Fruit fly (Drosophila melanogaster): ENCODE data around the gene CG31213.

Gene CG31213

dm6 chr3R:19997526-19998070, 24.9 kb downstream of the CG31213 start:
- TF ChIP-seq CTCF (optimal IDR thresholded peaks at IDR 0.05) (no peak), CG8478 (optimal IDR thresholded peaks at IDR 0.05) (no peak)

DNA sequence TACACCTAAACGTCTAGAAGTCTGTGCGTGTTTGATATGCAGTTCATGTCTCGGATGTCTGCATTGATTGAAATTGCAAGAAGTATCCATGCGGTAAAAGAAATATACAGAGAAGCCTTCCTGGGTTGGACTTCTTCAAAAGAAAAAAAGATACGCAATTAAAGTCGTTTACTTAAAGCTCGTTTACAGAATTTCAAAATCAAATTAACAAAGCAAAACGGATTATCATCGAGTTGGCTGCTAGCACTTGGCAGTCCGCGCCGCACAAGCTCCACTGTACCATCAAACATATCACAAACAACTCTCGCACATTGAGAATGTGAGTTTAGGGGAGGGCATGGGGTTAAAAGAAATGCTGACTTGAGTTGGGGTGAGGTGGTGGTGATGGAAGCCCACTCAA, 25.7 kb downstream of the CG31213 start:
- TF ChIP-seq CTCF (optimal IDR thresholded peaks at IDR 0.05) = no peak
- no peak for TF ChIP-seq CG8478 (optimal IDR thresholded peaks at IDR 0.05)

DNA sequence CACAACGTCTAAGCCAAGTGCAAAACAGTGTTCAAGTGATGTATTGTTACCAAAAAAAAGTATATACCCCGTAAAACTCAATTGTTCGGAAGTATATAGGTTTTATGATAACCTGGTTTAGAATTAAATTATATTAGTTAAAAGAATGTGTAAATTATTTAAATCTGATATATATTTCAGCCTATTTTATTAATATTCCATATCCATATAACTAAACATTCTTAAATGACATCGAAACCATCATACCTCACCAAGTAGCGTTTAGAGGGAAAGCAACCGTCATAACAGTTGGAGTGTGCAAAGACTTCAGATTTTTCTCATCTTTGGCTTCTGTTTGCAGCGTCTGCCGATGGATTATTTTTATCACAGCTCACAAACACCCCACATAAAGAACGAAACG, 26.8 kb downstream of the CG31213 start:
- TF ChIP-seq CTCF (optimal IDR thresholded peaks at IDR 0.05) (no peak), CG8478 (optimal IDR thresholded peaks at IDR 0.05) (no peak)

- no peak for TF ChIP-seq CTCF (optimal IDR thresholded peaks at IDR 0.05)
- no peak for TF ChIP-seq CG8478 (optimal IDR thresholded peaks at IDR 0.05)
Measured at dm6 chr3R:20001595-20001997, 28.9 kb downstream of the CG31213 start.

DNA sequence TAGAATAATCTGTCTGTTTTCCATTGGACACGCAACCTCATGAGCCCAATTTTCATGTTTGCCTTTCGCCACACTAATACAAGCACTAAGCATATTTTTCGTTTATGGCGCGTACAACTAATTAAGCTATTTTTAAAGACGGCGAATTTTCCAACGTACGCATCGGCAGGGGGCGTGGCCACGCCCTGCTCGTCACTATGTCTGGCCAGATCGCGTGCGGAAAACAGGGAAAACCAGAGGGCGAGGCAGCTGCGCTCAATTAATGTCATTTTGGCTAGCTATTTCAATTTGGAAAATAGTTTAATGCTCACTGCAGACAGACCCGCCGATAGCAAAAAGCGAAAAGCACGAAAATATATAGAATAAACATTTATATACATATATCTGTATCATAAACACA, 32.0 kb downstream of the CG31213 start:
- TF ChIP-seq CG8478 (optimal IDR thresholded peaks at IDR 0.05) (no peak), CTCF (optimal IDR thresholded peaks at IDR 0.05) (no peak)

dm6 chr3R:20006617-20007016, 33.9 kb downstream of the CG31213 start:
- no peak for TF ChIP-seq CG8478 (optimal IDR thresholded peaks at IDR 0.05)
- no peak for TF ChIP-seq CTCF (optimal IDR thresholded peaks at IDR 0.05)

dm6 chr3R:20007399-20008285, 34.9 kb downstream of the CG31213 start:
- no peak for TF ChIP-seq CTCF (optimal IDR thresholded peaks at IDR 0.05)
- no peak for TF ChIP-seq CG8478 (optimal IDR thresholded peaks at IDR 0.05)

dm6 chr3R:20008372-20009051, 35.8 kb downstream of the CG31213 start, which contains the start of the genes Hs6st and MED25:
TSS of gene Hs6st (minus strand) at chr3R:20008512.
TSS of gene MED25 (plus strand) at chr3R:20008947.
- no peak for TF ChIP-seq CG8478 (optimal IDR thresholded peaks at IDR 0.05)
- TF ChIP-seq CTCF (optimal IDR thresholded peaks at IDR 0.05) = no peak

dm6 chr3R:20010942-20011341, 38.2 kb downstream of the CG31213 start:
- TF ChIP-seq CG8478 (optimal IDR thresholded peaks at IDR 0.05) (no peak), CTCF (optimal IDR thresholded peaks at IDR 0.05) (no peak)

DNA sequence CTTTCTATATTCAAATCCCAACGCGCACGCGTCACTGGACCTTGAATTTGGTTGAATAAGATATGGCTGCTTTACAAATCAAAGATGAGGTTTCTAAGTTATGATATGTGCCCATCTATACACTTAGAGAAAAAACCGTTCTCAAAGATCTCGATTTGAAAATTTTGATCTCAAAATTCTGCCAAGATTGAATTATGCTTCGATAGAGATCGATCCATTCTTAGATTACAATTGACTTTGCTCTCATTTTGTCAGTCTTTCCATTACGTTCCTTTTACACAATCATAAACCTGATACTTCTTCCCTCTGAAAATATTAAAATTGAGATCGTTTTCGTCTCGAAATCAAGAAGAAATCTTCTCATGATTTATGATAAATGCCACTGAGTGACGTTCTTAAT, 40.0 kb downstream of the CG31213 start:
- no peak for TF ChIP-seq CG8478 (optimal IDR thresholded peaks at IDR 0.05)
- TF ChIP-seq CTCF (optimal IDR thresholded peaks at IDR 0.05) = no peak

DNA sequence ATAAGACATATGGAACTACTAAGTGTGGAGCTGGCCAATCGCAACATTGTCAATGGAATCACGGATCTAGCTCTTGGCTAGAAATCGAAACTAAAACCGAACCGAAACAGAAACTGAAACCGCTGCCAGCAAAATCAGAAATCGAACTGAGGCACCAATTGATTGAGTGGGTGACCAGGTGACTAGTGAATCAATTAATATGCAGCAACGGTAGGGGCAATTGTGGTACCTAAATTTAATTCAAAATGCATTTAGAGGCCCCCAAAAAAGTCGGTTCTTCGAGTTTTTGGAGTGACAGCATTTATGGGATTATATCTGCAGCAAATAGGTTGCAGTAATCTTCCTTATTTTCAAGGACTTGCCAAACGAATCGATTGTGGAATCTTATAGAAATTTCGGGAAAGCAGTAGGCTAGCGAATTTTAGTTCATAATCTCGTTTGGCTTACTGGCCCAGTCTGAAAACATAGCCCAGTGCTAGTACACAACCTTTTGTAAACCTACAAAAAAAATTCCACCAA, 40.8 kb downstream of the CG31213 start, which contains the start of the genes CG17190 and CG4836:
CG17190 (minus strand) TSS at position 101 of the 519 bp plus-strand sequence.
CG4836 (plus strand) TSS at position 469 of the 519 bp plus-strand sequence.
- no peak for TF ChIP-seq CG8478 (optimal IDR thresholded peaks at IDR 0.05)
- TF ChIP-seq CTCF (optimal IDR thresholded peaks at IDR 0.05) = no peak

DNA sequence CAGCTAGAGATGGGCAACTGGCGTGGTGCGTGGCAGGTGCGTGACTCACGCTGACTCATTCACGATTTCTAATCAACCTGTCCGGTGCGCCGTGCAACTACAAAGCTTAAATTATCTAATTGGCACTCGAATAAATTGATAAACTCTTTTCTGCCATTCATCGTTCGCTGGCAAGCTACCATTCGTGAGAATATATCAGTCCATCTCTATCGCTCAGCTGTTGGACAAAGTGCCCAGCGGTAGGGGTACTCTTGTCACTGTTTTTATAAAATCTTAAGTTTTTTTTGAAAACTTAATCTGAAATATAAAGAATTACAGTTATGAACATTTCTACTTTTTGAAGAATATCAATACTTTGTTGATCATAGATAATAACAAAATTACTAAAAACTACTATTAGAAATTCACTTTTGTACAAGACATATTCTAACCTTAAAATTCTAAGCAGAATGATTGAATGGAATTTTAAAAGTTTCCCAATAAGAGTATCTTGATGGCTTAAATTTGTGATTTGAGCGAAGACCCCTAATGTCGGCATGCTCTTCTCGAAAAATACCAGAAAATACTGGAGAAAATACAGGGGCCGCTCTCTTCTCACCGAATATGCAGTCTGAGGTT, 48.6 kb downstream of the CG31213 start, which contains the start of the genes PIG-L and psidin:
PIG-L (minus strand) TSS at position 187 of the 618 bp plus-strand sequence.
psidin (plus strand) TSS at position 553 of the 618 bp plus-strand sequence.
- TF ChIP-seq CG8478 (optimal IDR thresholded peaks at IDR 0.05) (no peak), CTCF (optimal IDR thresholded peaks at IDR 0.05) (no peak)

- TF ChIP-seq CTCF (optimal IDR thresholded peaks at IDR 0.05) (no peak), CG8478 (optimal IDR thresholded peaks at IDR 0.05) (no peak)
Measured at dm6 chr3R:20027841-20028240, 55.1 kb downstream of the CG31213 start, which contains the start of the genes CG4424 and CG4854. TSS of gene CG4424 (minus strand) at chr3R:20028040. TSS of gene CG4854 (plus strand) at chr3R:20028058.

All from S2 (cell line).